Worm (Caenorhabditis elegans): Measurements from ENCODE around the gene fbxa-196.

DNA sequence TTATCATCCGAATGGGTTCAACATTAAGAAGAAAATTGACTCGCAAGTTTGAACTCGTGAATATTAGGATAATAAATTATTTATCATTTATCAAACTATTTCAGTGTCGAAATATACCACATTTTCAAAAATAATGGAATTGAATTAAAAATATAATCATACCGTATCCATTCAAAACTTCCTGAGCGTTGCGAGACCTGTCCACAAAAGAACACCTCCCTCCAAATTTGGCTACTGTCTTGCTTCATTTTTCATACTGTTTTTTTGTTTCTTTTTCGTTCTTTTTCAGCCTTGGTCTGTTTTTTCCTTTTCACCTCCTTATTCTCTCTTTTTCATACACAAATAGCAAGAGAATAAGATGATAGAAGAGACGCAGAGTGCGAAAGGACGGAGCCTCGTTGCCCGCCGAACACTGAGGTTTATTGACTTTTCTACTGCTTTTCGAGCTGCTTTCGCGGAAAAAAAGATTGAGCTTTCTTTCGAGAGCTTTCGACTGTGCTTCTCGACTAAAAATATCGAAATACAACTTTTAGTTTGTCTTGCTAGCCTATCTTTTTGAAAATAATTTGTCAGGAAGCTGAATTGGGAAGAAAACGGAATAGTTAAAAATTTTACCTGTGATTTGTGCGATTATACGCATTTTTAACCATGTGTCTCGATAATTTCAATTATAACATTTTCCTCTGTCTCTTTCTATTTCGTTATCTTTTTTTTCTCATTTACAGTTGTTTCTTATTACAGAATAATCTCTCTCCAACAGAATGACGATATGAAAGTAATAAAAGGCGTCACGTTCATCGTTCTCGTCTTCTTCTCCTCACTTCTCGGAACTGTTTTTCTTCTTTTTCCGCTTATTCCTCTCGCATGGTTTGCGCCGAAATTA lies 1.9 kb downstream of the fbxa-196 start, which contains the start of gene acl-8:
- TF ChIP-seq sea-2 (GFP tag; IDR thresholded peaks at IDR 0.05) (no peak), ceh-91 (GFP tag; IDR thresholded peaks at IDR 0.05) (no peak), unc-130 (GFP tag; optimal IDR thresholded peaks at IDR 0.05) (no peak), ztf-3 (GFP tag; optimal IDR thresholded peaks at IDR 0.05) (no peak), F52B5.7 (tag; optimal IDR thresholded peaks at IDR 0.05) (no peak), ama-1 (optimal IDR thresholded peaks at IDR 0.05) (no peak), ama-1 (GFP tag; optimal IDR thresholded peaks at IDR 0.05) (no peak), nhr-120 (GFP tag; IDR thresholded peaks at IDR 0.05) (no peak), rec-8 (tag; optimal IDR thresholded peaks at IDR 0.05) (no peak), F10E7.11 (tag; optimal IDR thresholded peaks at IDR 0.05) (no peak), nhr-80 (tag; optimal IDR thresholded peaks at IDR 0.05) (peak; percentile 82), lin-40 (tag; optimal IDR thresholded peaks at IDR 0.05) (no peak)

All from whole organism, young adult.